Fruit fly (Drosophila melanogaster) whole organism, prepupa: ENCODE measurements around the gene SREBP.

Experiments
- Blimp-1 ChIP-seq: fragments of 200-800 bp; sonication (Bioruptor generic); optimal IDR thresholded peaks from 3 replicates; lab custom pipeline; 2017; ENCODE audit warnings: missing biosample characterization, missing genetic modification characterization, mild to moderate bottlenecking, moderate library complexity, missing genetic modification reagents
- CG10631 ChIP-seq: fragments of 200-800 bp; sonication (Bioruptor generic); optimal IDR thresholded peaks from 2 replicates; lab custom pipeline; 2016; ENCODE audit warnings: missing biosample characterization, missing genetic modification characterization
- CG10669 ChIP-seq: fragments of 200-800 bp; sonication (Bioruptor generic); optimal IDR thresholded peaks from 3 replicates; lab custom pipeline; 2018; ENCODE audit warnings: missing biosample characterization, mild to moderate bottlenecking, missing genetic modification characterization, moderate library complexity
- CG11294 ChIP-seq: fragments of 200-800 bp; sonication (Bioruptor generic); IDR thresholded peaks from 2 replicates; pipeline ENCODE4 v1.3.6; 2022; ENCODE audit warnings: missing biosample characterization, missing genetic modification characterization
- CG11762 ChIP-seq: fragments of 200-800 bp; sonication (Bioruptor generic); optimal IDR thresholded peaks from 3 replicates; lab custom pipeline; 2016; ENCODE audit warnings: missing biosample characterization, missing genetic modification characterization; ENCODE audit not compliant: insufficient read depth
- CG11902 ChIP-seq: fragments of 200-800 bp; sonication (Bioruptor generic); optimal IDR thresholded peaks from 3 replicates; lab custom pipeline; 2016; ENCODE audit warnings: missing biosample characterization, missing genetic modification characterization
- CG15336 ChIP-seq: fragments of 200-800 bp; sonication (Bioruptor generic); IDR thresholded peaks from 2 replicates; pipeline ENCODE4 v1.3.6; 2022; ENCODE audit warnings: missing biosample characterization, missing genetic modification characterization
- CG1621 ChIP-seq: fragments of 200-800 bp; sonication (Bioruptor generic); optimal IDR thresholded peaks from 3 replicates; lab custom pipeline; 2018; ENCODE audit warnings: missing biosample characterization, mild to moderate bottlenecking, missing genetic modification characterization
- CG16779 ChIP-seq: fragments of 200-800 bp; sonication (Bioruptor generic); optimal IDR thresholded peaks from 3 replicates; lab custom pipeline; 2017; ENCODE audit warnings: missing biosample characterization, mild to moderate bottlenecking, missing genetic modification characterization
- CG3032 ChIP-seq: fragments of 200-800 bp; optimal IDR thresholded peaks from 2 replicates; lab custom pipeline; 2019; ENCODE audit warnings: missing biosample characterization, mild to moderate bottlenecking, missing genetic modification characterization, moderate library complexity
- CG31627 ChIP-seq: fragments of 200-800 bp; sonication (Bioruptor generic); optimal IDR thresholded peaks from 3 replicates; lab custom pipeline; 2016; ENCODE audit warnings: missing biosample characterization, missing genetic modification characterization
- CG32006 ChIP-seq: fragments of 200-800 bp; sonication (Bioruptor generic); optimal IDR thresholded peaks from 3 replicates; lab custom pipeline; 2017; ENCODE audit warnings: missing biosample characterization, mild to moderate bottlenecking, missing genetic modification characterization
- CG34406 ChIP-seq: fragments of 200-800 bp; sonication (Bioruptor generic); optimal IDR thresholded peaks from 3 replicates; lab custom pipeline; 2016; ENCODE audit warnings: missing biosample characterization, missing genetic modification characterization
- CG3919 ChIP-seq: fragments of 200-800 bp; sonication (Bioruptor generic); optimal IDR thresholded peaks from 3 replicates; lab custom pipeline; 2016; ENCODE audit warnings: missing biosample characterization, missing genetic modification characterization
- CG6163 ChIP-seq: fragments of 200-800 bp; sonication (Bioruptor generic); IDR thresholded peaks from 3 replicates; pipeline ENCODE4 v1.3.6; 2022; ENCODE audit warnings: missing biosample characterization, missing genetic modification characterization
- CG6808 ChIP-seq: fragments of 200-800 bp; sonication (Bioruptor generic); optimal IDR thresholded peaks from 3 replicates; lab custom pipeline; 2017; ENCODE audit warnings: missing biosample characterization, missing genetic modification characterization, mild to moderate bottlenecking, moderate library complexity, missing genetic modification reagents
- CG6854 ChIP-seq: fragments of 200-800 bp; sonication (Bioruptor generic); optimal IDR thresholded peaks from 2 replicates; lab custom pipeline; 2017; ENCODE audit warnings: missing biosample characterization, mild to moderate bottlenecking, missing genetic modification characterization
- CG8319 ChIP-seq: fragments of 200-800 bp; sonication (Bioruptor generic); optimal IDR thresholded peaks from 3 replicates; lab custom pipeline; 2016; ENCODE audit warnings: missing biosample characterization, missing genetic modification characterization
- CG8632 ChIP-seq: fragments of 200-800 bp; sonication (Bioruptor generic); optimal IDR thresholded peaks from 3 replicates; lab custom pipeline; 2016; ENCODE audit warnings: missing biosample characterization, missing genetic modification characterization
- CG9139 ChIP-seq: fragments of 200-800 bp; sonication (Bioruptor generic); optimal IDR thresholded peaks from 3 replicates; lab custom pipeline; 2017; ENCODE audit warnings: missing biosample characterization, mild to moderate bottlenecking, missing genetic modification characterization
- Eip75B ChIP-seq: fragments of 200-800 bp; sonication (Bioruptor generic); optimal IDR thresholded peaks from 3 replicates; lab custom pipeline; 2016; ENCODE audit warnings: missing biosample characterization, missing genetic modification characterization
- Eip78C ChIP-seq: fragments of 200-800 bp; sonication (Bioruptor generic); peaks from one replicate; lab custom pipeline; 2016; ENCODE audit warnings: missing biosample characterization, missing genetic modification characterization
- Eip93F ChIP-seq: fragments of 200-800 bp; sonication (Bioruptor generic); optimal IDR thresholded peaks from 2 replicates; lab custom pipeline; 2016; ENCODE audit warnings: missing biosample characterization, mild to moderate bottlenecking, missing genetic modification characterization
- Ets21C ChIP-seq: fragments of 200-800 bp; sonication (Bioruptor generic); optimal IDR thresholded peaks from 3 replicates; lab custom pipeline; 2016; ENCODE audit warnings: missing biosample characterization, missing genetic modification characterization
- Ets96B ChIP-seq: fragments of 200-800 bp; optimal IDR thresholded peaks from 2 replicates; lab custom pipeline; 2019; ENCODE audit warnings: missing biosample characterization, mild to moderate bottlenecking, missing genetic modification characterization, moderate library complexity
- Gug ChIP-seq: fragments of 200-800 bp; sonication (Bioruptor generic); IDR thresholded peaks from 2 replicates; pipeline ENCODE4 v1.3.6; 2022; ENCODE audit warnings: missing biosample characterization, missing genetic modification characterization
- Hr38 ChIP-seq: sonication (Bioruptor generic); optimal IDR thresholded peaks from 2 replicates; lab custom pipeline; 2016; ENCODE audit warnings: missing biosample characterization, missing genetic modification characterization
- Hr39 ChIP-seq: fragments of 200-800 bp; sonication (Bioruptor generic); optimal IDR thresholded peaks from 2 replicates; lab custom pipeline; 2016; ENCODE audit warnings: missing biosample characterization, missing genetic modification characterization
- Hr4 ChIP-seq: fragments of 200-800 bp; sonication (Bioruptor generic); optimal IDR thresholded peaks from 3 replicates; lab custom pipeline; 2016; ENCODE audit warnings: missing biosample characterization, missing genetic modification characterization
- Lpt ChIP-seq: fragments of 200-800 bp; sonication (Bioruptor generic); optimal IDR thresholded peaks from 3 replicates; lab custom pipeline; 2016; ENCODE audit warnings: missing biosample characterization, missing genetic modification characterization
- OdsH ChIP-seq: fragments of 200-800 bp; sonication (Bioruptor generic); optimal IDR thresholded peaks from 3 replicates; lab custom pipeline; 2016; ENCODE audit warnings: missing biosample characterization, missing genetic modification characterization
- Smox ChIP-seq: fragments of 200-800 bp; sonication (Bioruptor generic); optimal IDR thresholded peaks from 3 replicates; lab custom pipeline; 2016; ENCODE audit warnings: missing biosample characterization, missing genetic modification characterization
- Sox102F ChIP-seq: fragments of 200-800 bp; sonication (Bioruptor generic); optimal IDR thresholded peaks from 2 replicates; lab custom pipeline; 2016; ENCODE audit warnings: missing biosample characterization, mild to moderate bottlenecking, missing genetic modification characterization
- Sox14 ChIP-seq: fragments of 200-800 bp; sonication (Bioruptor generic); optimal IDR thresholded peaks from 3 replicates; lab custom pipeline; 2016; ENCODE audit warnings: missing biosample characterization, missing genetic modification characterization
- Sox15 ChIP-seq: fragments of 200-800 bp; sonication (Bioruptor generic); optimal IDR thresholded peaks from 3 replicates; lab custom pipeline; 2016; ENCODE audit warnings: missing biosample characterization, missing genetic modification characterization
- achi ChIP-seq: fragments of 200-800 bp; sonication (Bioruptor generic); optimal IDR thresholded peaks from 3 replicates; lab custom pipeline; 2016; ENCODE audit warnings: missing biosample characterization, missing genetic modification characterization
- acj6 ChIP-seq: fragments of 200-800 bp; sonication (Bioruptor generic); optimal IDR thresholded peaks from 3 replicates; lab custom pipeline; 2016; ENCODE audit warnings: missing biosample characterization, missing genetic modification characterization
- cyc ChIP-seq: fragments of 200-800 bp; sonication (Bioruptor generic); optimal IDR thresholded peaks from 3 replicates; lab custom pipeline; 2016; ENCODE audit warnings: missing biosample characterization, missing genetic modification characterization
- dac ChIP-seq: fragments of 200-800 bp; sonication (Bioruptor generic); optimal IDR thresholded peaks from 2 replicates; lab custom pipeline; 2017; ENCODE audit warnings: missing biosample characterization, mild to moderate bottlenecking, missing genetic modification characterization
- eg ChIP-seq: fragments of 200-800 bp; sonication (Bioruptor generic); IDR thresholded peaks from 3 replicates; pipeline ENCODE4 v1.3.6; 2022; ENCODE audit warnings: missing biosample characterization, missing genetic modification characterization
- esn ChIP-seq: fragments of 200-800 bp; sonication (Bioruptor generic); optimal IDR thresholded peaks from 2 replicates; lab custom pipeline; 2016; ENCODE audit warnings: missing biosample characterization, mild to moderate bottlenecking, missing genetic modification characterization, moderate library complexity
- fd59A ChIP-seq: fragments of 200-800 bp; sonication (Bioruptor generic); optimal IDR thresholded peaks from 2 replicates; lab custom pipeline; 2017; ENCODE audit warnings: missing biosample characterization, mild to moderate bottlenecking, missing genetic modification characterization, missing genetic modification reagents
- fd85E ChIP-seq: fragments of 200-800 bp; sonication (Bioruptor generic); optimal IDR thresholded peaks from 3 replicates; lab custom pipeline; 2016; ENCODE audit warnings: missing biosample characterization, missing genetic modification characterization
- fkh ChIP-seq: fragments of 200-800 bp; sonication (Bioruptor generic); optimal IDR thresholded peaks from 3 replicates; lab custom pipeline; 2017; ENCODE audit warnings: missing biosample characterization, mild to moderate bottlenecking, missing genetic modification characterization, moderate library complexity
- lz ChIP-seq: fragments of 200-800 bp; sonication (Bioruptor generic); optimal IDR thresholded peaks from 3 replicates; lab custom pipeline; 2016; ENCODE audit warnings: missing biosample characterization, missing genetic modification characterization
- net ChIP-seq: fragments of 200-800 bp; sonication (Bioruptor generic); optimal IDR thresholded peaks from 3 replicates; lab custom pipeline; 2016; ENCODE audit warnings: missing biosample characterization, missing genetic modification characterization
- pdm3 ChIP-seq: fragments of 200-800 bp; sonication (Bioruptor generic); optimal IDR thresholded peaks from 3 replicates; lab custom pipeline; 2016; ENCODE audit warnings: missing biosample characterization, missing genetic modification characterization
- salr ChIP-seq, 2 experiments: fragments of 200-800 bp; sonication (Bioruptor generic); optimal IDR thresholded peaks; 3 replicates each; lab custom pipeline; 2016 to 2018; ENCODE audit warnings: missing biosample characterization in 2 of 2, missing genetic modification characterization in 2 of 2, mild to moderate bottlenecking in 1 of 2
- spab ChIP-seq: fragments of 200-800 bp; sonication (Bioruptor generic); optimal IDR thresholded peaks from 2 replicates; lab custom pipeline; 2017; ENCODE audit warnings: missing biosample characterization, mild to moderate bottlenecking, missing genetic modification characterization, missing genetic modification reagents
- ss ChIP-seq, 2 experiments: fragments of 200-800 bp; sonication (Bioruptor generic); optimal IDR thresholded peaks; 2 replicates in 1 of 2; 3 replicates in 1 of 2; lab custom pipeline; 2017 to 2018; ENCODE audit warnings: mild to moderate bottlenecking in 2 of 2, missing biosample characterization in 2 of 2, missing genetic modification characterization in 2 of 2, moderate library complexity in 1 of 2
- svp ChIP-seq: fragments of 200-800 bp; sonication (Bioruptor generic); peaks from one replicate; lab custom pipeline; 2016; ENCODE audit warnings: missing biosample characterization, missing genetic modification characterization
- vri ChIP-seq: fragments of 200-800 bp; sonication (Bioruptor generic); optimal IDR thresholded peaks from 3 replicates; lab custom pipeline; 2016; ENCODE audit warnings: missing biosample characterization, mild to moderate bottlenecking, missing genetic modification characterization

SREBP gene

DNA sequence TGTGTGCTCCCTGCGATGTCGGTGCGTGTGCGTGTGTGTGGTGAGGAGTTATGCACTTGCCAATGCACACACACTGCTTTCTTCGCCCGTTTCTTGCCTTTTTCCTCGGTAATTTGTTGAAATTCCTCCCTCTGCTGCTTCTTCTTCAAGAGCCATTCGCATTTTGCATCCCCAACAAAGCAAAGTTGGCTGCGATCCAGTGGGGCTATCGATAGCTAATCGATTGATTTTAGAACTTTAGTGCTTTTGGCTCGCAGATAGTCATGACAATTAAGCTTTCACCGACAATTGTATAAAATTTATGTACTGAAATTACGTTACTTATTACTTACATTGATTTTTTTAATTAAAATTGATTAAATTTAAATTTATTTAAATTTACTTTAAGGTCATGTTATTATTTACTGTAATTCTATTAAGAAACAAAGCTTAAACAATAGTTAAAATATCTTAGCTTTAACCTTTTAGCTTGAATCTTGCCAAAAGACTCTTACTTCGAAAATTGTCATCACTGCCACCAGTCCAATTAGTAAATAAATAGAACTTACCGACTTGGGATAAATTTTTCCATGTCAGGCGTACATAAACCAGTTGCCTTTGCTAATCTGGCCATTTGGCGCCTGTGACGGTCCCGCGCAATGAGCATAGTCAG is 40.5 kb downstream of the SREBP start, which contains the start of the genes trc and CG32221:
TSS of gene trc (minus strand) at position 162 of the 652 bp plus-strand sequence.
TSS of gene CG32221 (plus strand) at position 528 of the 652 bp plus-strand sequence.
- peak; percentile 34 for TF ChIP-seq CG31627
- TF ChIP-seq Hr39 (GFP tag; lab: Kevin White, UChicago): no peak
- no peak for TF ChIP-seq CG8319 (GFP tag; lab: Kevin White, UChicago)
- no peak for TF ChIP-seq Hr4 (GFP tag; lab: Kevin White, UChicago)
- TF ChIP-seq achi: no peak
- no peak for TF ChIP-seq Smox
- no peak for TF ChIP-seq CG16779 (tag; lab: Kevin White, UChicago)
- TF ChIP-seq Ets96B (tag; lab: Kevin White, UChicago): no peak
- TF ChIP-seq eg: no peak
- TF ChIP-seq Eip78C: no peak
- no peak for TF ChIP-seq OdsH
- no peak for TF ChIP-seq Sox15 (GFP tag; lab: Kevin White, UChicago)
- no peak for TF ChIP-seq Blimp-1 (GFP tag; lab: Kevin White, UChicago)
- TF ChIP-seq fd59A (GFP tag; lab: Kevin White, UChicago): no peak
- TF ChIP-seq Hr38: no peak
- no peak for TF ChIP-seq CG34406 (GFP tag; lab: Kevin White, UChicago)
- TF ChIP-seq CG1621: no peak
- no peak for TF ChIP-seq CG11762 (GFP tag; lab: Kevin White, UChicago)
- TF ChIP-seq vri (GFP tag; lab: Kevin White, UChicago): no peak
- no peak for TF ChIP-seq fkh
- TF ChIP-seq CG6163 (GFP tag; lab: Robert Waterston, UW): peak; percentile 43; the same call in 2 of the 3 replicates
- no peak for TF ChIP-seq CG10631 (GFP tag; lab: Kevin White, UChicago)
- no peak for TF ChIP-seq CG11902
- no peak for TF ChIP-seq lz (GFP tag; lab: Kevin White, UChicago)
- no peak for TF ChIP-seq CG6808
- TF ChIP-seq dac (GFP tag; lab: Kevin White, UChicago): no peak
- TF ChIP-seq esn: peak; percentile 35
- no peak for TF ChIP-seq CG8632
- TF ChIP-seq Eip93F: no peak
- peak; percentile 29 for TF ChIP-seq CG3032 (tag; lab: Kevin White, UChicago)
- no peak for TF ChIP-seq CG3919 (GFP tag; lab: Kevin White, UChicago)
- no peak for TF ChIP-seq Lpt (GFP tag; lab: Kevin White, UChicago)
- TF ChIP-seq pdm3 (GFP tag; lab: Kevin White, UChicago): no peak
- TF ChIP-seq svp (GFP tag; lab: Kevin White, UChicago): no peak
- TF ChIP-seq CG6854 (GFP tag; lab: Kevin White, UChicago): no peak
- no peak for TF ChIP-seq CG9139 (GFP tag; lab: Kevin White, UChicago)
- no peak for TF ChIP-seq ss (GFP tag; optimal IDR thresholded peaks at IDR 0.05; lab: Kevin White, UChicago)
- no peak for TF ChIP-seq spab (GFP tag; lab: Kevin White, UChicago)
- no peak for TF ChIP-seq CG11294 (GFP tag; lab: Robert Waterston, UW)
- TF ChIP-seq fd85E (GFP tag; lab: Kevin White, UChicago): no peak
- TF ChIP-seq CG15336: no peak
- peak in 1 of 2 experiments; percentile 24 for TF ChIP-seq salr (GFP tag; optimal IDR thresholded peaks at IDR 0.05; lab: Kevin White, UChicago)
- no peak for TF ChIP-seq net (GFP tag; lab: Kevin White, UChicago)
- no peak for TF ChIP-seq CG10669
- TF ChIP-seq Eip75B: no peak
- TF ChIP-seq Gug: no peak
- no peak for TF ChIP-seq Sox102F (GFP tag; lab: Kevin White, UChicago)
- TF ChIP-seq Ets21C (GFP tag; lab: Kevin White, UChicago): no peak
- TF ChIP-seq CG32006 (GFP tag; lab: Kevin White, UChicago): no peak
- peak; percentile 36 for TF ChIP-seq Sox14 (GFP tag; lab: Kevin White, UChicago)
- TF ChIP-seq cyc (GFP tag; lab: Kevin White, UChicago): no peak
- no peak for TF ChIP-seq acj6 (GFP tag; lab: Kevin White, UChicago)
- TF ChIP-seq, all 60 proteins: peak for 6
